Fruit fly (Drosophila melanogaster): ENCODE results near the gene CG4281.

Gene CG4281

DNA sequence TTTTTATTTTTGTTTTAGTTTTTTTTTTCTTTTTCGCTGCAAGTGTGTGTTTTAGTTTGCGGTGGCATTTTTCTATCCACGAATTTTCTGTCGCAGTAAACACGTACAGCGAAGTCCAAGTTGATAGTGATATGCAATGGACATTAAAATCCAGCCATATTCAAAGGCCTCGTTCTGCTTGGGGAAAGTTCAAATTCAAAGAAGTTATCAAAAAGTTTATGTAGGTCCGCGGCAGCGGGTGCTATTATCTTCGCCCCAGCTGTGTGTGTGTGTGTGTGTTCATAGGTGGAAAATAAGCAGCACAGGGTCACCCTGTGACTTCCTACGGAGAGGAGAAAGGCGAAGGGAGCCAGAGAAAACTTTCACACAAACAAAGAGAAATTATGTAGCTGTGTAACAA, 22.6 kb upstream of the CG4281 start:
- no peak for TF ChIP-seq CG1621 (tag; optimal IDR thresholded peaks at IDR 0.05)
- TF ChIP-seq Eip75B (GFP tag; optimal IDR thresholded peaks at IDR 0.05) = no peak
- peak; percentile 81 for TF ChIP-seq CG6276 (GFP tag; optimal IDR thresholded peaks at IDR 0.05)
- no peak for TF ChIP-seq CG8632 (GFP tag; optimal IDR thresholded peaks at IDR 0.05)
- TF ChIP-seq Sox14 (GFP tag; optimal IDR thresholded peaks at IDR 0.05) = peak; percentile 16
- TF ChIP-seq Sox15 (GFP tag; optimal IDR thresholded peaks at IDR 0.05) = no peak
- no peak for TF ChIP-seq fd59A (GFP tag; optimal IDR thresholded peaks at IDR 0.05)
- TF ChIP-seq dac (GFP tag; optimal IDR thresholded peaks at IDR 0.05) = peak; percentile 73
- TF ChIP-seq fd85E (GFP tag; optimal IDR thresholded peaks at IDR 0.05) = no peak
- TF ChIP-seq CG6163 (GFP tag; IDR thresholded peaks at IDR 0.05) = peak; percentile 79
- no peak for TF ChIP-seq lz (GFP tag; optimal IDR thresholded peaks at IDR 0.05)
- TF ChIP-seq ss (GFP tag; optimal IDR thresholded peaks at IDR 0.05) = no peak
- no peak for TF ChIP-seq CG11902 (GFP tag; optimal IDR thresholded peaks at IDR 0.05)
- peak; percentile 82 for TF ChIP-seq Eip78C (GFP tag)
- no peak for TF ChIP-seq CG16779 (tag; optimal IDR thresholded peaks at IDR 0.05)
- TF ChIP-seq CG10631 (GFP tag; optimal IDR thresholded peaks at IDR 0.05) = peak; percentile 42
- peak; percentile 58 for TF ChIP-seq CG3919 (GFP tag; optimal IDR thresholded peaks at IDR 0.05)
- no peak for TF ChIP-seq Smox (GFP tag; optimal IDR thresholded peaks at IDR 0.05)
- TF ChIP-seq CG9139 (GFP tag; optimal IDR thresholded peaks at IDR 0.05) = no peak
- peak; percentile 92 for TF ChIP-seq eg (GFP tag; IDR thresholded peaks at IDR 0.05)
- no peak for TF ChIP-seq CG6792 (GFP tag; optimal IDR thresholded peaks at IDR 0.05)
- TF ChIP-seq svp (GFP tag) = peak; percentile 73
- peak; percentile 81 for TF ChIP-seq Hr4 (GFP tag; optimal IDR thresholded peaks at IDR 0.05)
- peak; percentile 46 for TF ChIP-seq OdsH (GFP tag; optimal IDR thresholded peaks at IDR 0.05)
- TF ChIP-seq CG7368 (GFP tag; optimal IDR thresholded peaks at IDR 0.05) = no peak
- TF ChIP-seq esn (GFP tag; optimal IDR thresholded peaks at IDR 0.05) = peak; percentile 2
- no peak for TF ChIP-seq fkh (GFP tag; optimal IDR thresholded peaks at IDR 0.05)
- no peak for TF ChIP-seq CG31627 (GFP tag; optimal IDR thresholded peaks at IDR 0.05)
- TF ChIP-seq CG11762 (GFP tag; optimal IDR thresholded peaks at IDR 0.05; ENCODE audit: insufficient read depth) = no peak
- TF ChIP-seq achi (GFP tag; optimal IDR thresholded peaks at IDR 0.05) = peak; percentile 64
- no peak for TF ChIP-seq spab (GFP tag; optimal IDR thresholded peaks at IDR 0.05)
- peak; percentile 76 for TF ChIP-seq CG32006 (GFP tag; optimal IDR thresholded peaks at IDR 0.05)
- TF ChIP-seq Met (GFP tag; optimal IDR thresholded peaks at IDR 0.05) = no peak
- TF ChIP-seq Hr39 (GFP tag; optimal IDR thresholded peaks at IDR 0.05) = peak; percentile 37
- TF ChIP-seq CG6808 (GFP tag; optimal IDR thresholded peaks at IDR 0.05) = no peak
- no peak for TF ChIP-seq acj6 (GFP tag; optimal IDR thresholded peaks at IDR 0.05)
- peak; percentile 58 for TF ChIP-seq net (GFP tag; optimal IDR thresholded peaks at IDR 0.05)
- no peak for TF ChIP-seq topi (GFP tag; optimal IDR thresholded peaks at IDR 0.05)
- no peak for TF ChIP-seq vri (GFP tag; optimal IDR thresholded peaks at IDR 0.05)
- no peak for TF ChIP-seq Blimp-1 (GFP tag; optimal IDR thresholded peaks at IDR 0.05)
- TF ChIP-seq Sox102F (GFP tag; optimal IDR thresholded peaks at IDR 0.05) = no peak
- TF ChIP-seq CG4318 (GFP tag; optimal IDR thresholded peaks at IDR 0.05) = peak; percentile 63
- no peak for TF ChIP-seq Eip93F (GFP tag; optimal IDR thresholded peaks at IDR 0.05)
- no peak for TF ChIP-seq dsx (GFP tag; optimal IDR thresholded peaks at IDR 0.05; ENCODE audit: poor library complexity, severe bottlenecking)
- peak; percentile 89 for TF ChIP-seq CG15336 (GFP tag; IDR thresholded peaks at IDR 0.05)
- TF ChIP-seq CG10669 (GFP tag; optimal IDR thresholded peaks at IDR 0.05) = no peak
- TF ChIP-seq CG34406 (GFP tag; optimal IDR thresholded peaks at IDR 0.05) = no peak
- TF ChIP-seq CG3032 (tag; optimal IDR thresholded peaks at IDR 0.05) = no peak
- peak; percentile 69 for TF ChIP-seq Lpt (GFP tag; optimal IDR thresholded peaks at IDR 0.05)
- no peak for TF ChIP-seq CG6854 (GFP tag; optimal IDR thresholded peaks at IDR 0.05)
- TF ChIP-seq Ets21C (GFP tag; optimal IDR thresholded peaks at IDR 0.05) = no peak
- TF ChIP-seq CG8119 (GFP tag; IDR thresholded peaks at IDR 0.05) = peak; percentile 86
- TF ChIP-seq pdm3 (GFP tag; optimal IDR thresholded peaks at IDR 0.05) = peak; percentile 49
